Worm (Caenorhabditis elegans) whole organism, late embryonic: ENCODE results near the gene C15B12.4.

Experiments used
- C38D4.7 ChIP-seq: fragments of 200-800 bp; sonication (Bioruptor generic); optimal IDR thresholded peaks from 2 replicates; lab custom pipeline; 2018; ENCODE audit warnings: mild to moderate bottlenecking, missing genetic modification characterization, moderate library complexity, missing compliant biosample characterization
- ceh-18 ChIP-seq: sonication (generic microtip); optimal IDR thresholded peaks from 2 replicates; lab custom pipeline; 2016; ENCODE audit warnings: missing genetic modification characterization, missing compliant biosample characterization
- ceh-48 ChIP-seq: sonication (generic microtip); optimal IDR thresholded peaks from 2 replicates; lab custom pipeline; 2016; ENCODE audit warnings: missing genetic modification characterization, inconsistent platforms, missing compliant biosample characterization
- hlh-6 ChIP-seq: sonication (generic microtip); optimal IDR thresholded peaks from 2 replicates; lab custom pipeline; 2016; ENCODE audit warnings: missing genotype, missing genetic modification characterization, missing compliant biosample characterization
- madf-2 ChIP-seq: sonication (generic microtip); optimal IDR thresholded peaks from 2 replicates; lab custom pipeline; 2017; ENCODE audit warnings: missing genetic modification characterization, missing compliant biosample characterization
- mec-3 ChIP-seq: sonication (generic microtip); optimal IDR thresholded peaks from 2 replicates; lab custom pipeline; 2016; ENCODE audit warnings: borderline replicate concordance, missing genetic modification characterization, missing compliant biosample characterization
- nfya-1 ChIP-seq: sonication (generic microtip); optimal IDR thresholded peaks from 2 replicates; lab custom pipeline; 2017; ENCODE audit warnings: missing genetic modification characterization, mild to moderate bottlenecking, missing compliant biosample characterization, antibody characterized with exemption, moderate library complexity
- npax-4 ChIP-seq: sonication (generic microtip); optimal IDR thresholded peaks from 2 replicates; lab custom pipeline; 2016; ENCODE audit warnings: missing genetic modification characterization, missing compliant biosample characterization
- pag-3 ChIP-seq: sonication (generic microtip); optimal IDR thresholded peaks from 2 replicates; lab custom pipeline; 2016; ENCODE audit warnings: missing compliant biosample characterization, missing genetic modification characterization, borderline replicate concordance

DNA sequence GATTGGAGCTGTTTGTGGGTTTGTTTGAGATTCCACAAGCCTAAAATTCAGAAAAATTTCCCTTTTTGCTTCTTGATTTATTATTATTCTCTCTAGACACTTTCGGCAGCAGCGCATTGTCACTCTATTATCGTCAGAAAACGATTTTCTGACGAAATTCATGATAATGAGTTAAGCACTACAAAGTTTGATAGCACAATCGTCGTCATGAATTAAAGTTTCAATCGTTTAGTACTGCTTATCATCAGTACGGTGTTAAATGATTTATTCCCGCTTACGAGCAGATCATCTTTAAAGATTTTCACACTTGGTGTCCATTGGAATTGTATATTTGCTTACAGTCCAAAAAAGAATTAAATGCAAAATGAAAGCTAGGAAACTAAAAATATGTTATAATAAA, 44.0 kb downstream of the C15B12.4 start:
- TF ChIP-seq nfya-1 (no peak), npax-4 (no peak), ceh-48 (tag; lab: Kevin White, UChicago) (no peak), pag-3 (tag; lab: Kevin White, UChicago) (no peak), C38D4.7 (GFP tag; lab: Kevin White, UChicago) (no peak), hlh-6 (tag; lab: Kevin White, UChicago) (no peak), madf-2 (tag; lab: Kevin White, UChicago) (no peak), ceh-18 (tag; lab: Kevin White, UChicago) (no peak), mec-3 (tag; lab: Kevin White, UChicago) (no peak)
